Fruit fly (Drosophila melanogaster): ENCODE measurements around the gene CG2444.

DNA sequence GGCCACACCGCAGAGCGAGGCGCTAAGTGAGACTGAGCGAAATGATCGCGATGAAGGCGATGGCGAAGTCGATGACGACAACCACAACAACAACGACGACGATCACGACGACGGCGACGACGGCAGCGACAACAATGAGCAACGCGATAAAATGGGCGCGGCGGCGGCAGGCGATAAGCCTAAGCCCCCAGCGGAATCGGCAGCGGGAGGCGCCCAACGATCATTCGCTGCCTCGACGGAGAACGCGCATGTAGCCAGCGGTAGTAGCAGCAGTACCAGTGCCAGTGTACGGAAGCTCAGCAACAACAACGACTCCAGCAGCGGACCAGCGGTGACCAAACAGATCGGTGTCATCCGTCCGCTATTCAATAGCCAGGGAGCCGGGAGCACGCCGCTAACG lies 21.6 kb downstream of the CG2444 start:
- TF ChIP-seq Vsx2 (GFP tag; optimal IDR thresholded peaks at IDR 0.05; ENCODE audit: partially characterized antibody) (no peak), dsf (GFP tag; optimal IDR thresholded peaks at IDR 0.05; ENCODE audit: borderline replicate concordance) (no peak), ey (GFP tag; optimal IDR thresholded peaks at IDR 0.05) (no peak), OdsH (GFP tag; optimal IDR thresholded peaks at IDR 0.05) (no peak), Sp1 (GFP tag; optimal IDR thresholded peaks at IDR 0.05) (peak; percentile 32)

Measured in whole organism, wandering third instar larva.